2 fruit fly cellular contexts compared by ENCODE assay signal in the genomic region with DNA sequence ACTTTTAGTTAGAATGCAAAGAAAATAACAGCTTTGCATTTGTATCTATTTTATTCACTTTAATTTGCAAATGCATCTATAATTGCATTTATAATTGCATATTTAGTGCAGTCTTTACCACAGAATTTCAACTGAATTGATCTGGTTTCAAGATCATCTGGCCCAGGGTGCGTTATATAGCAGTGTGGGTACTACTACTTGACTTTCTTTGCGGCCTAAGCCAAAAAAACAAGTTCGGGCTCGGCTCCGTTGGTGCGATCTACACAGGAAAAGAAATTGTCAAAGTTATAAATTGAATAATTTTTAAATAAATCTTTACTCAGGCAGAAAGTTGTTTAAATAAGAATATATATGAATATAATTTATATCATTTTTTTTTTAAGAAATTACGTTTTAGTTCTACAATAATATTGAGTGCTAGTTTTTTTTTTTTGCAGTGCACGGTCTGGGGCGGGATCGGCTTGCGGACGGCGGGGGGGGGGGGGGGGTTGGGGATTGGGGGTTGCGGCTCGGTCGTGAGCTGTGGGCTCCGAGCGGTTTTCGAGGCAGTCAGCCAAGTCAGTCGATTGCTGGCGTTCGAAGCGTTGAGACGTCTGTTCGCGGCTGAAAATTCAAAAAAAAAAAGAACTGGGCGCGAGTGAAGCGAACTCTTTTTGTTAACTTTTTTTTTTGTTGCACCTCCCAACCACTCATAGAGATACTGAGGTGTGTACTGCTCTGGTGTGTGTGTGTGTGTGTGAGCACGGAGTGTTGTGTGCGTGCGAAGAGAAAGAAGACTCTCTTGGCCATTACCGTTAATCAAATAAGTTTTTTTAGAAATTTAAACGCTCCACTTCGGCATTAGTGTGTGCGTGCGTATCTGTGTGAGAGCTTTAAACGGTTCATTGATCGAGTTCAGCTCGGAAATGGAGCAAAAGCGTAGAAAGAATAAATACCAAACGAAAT.
TF ChIP-seq lines count a peak whose summit lies in the region.

No protein-coding gene starts in this region.

TF ChIP-seq in whole organism, embryonic, 481 proteins besides CTCF, POLR2A, EP300 and RAD21 (continued from another document and continues in another):
- TF ChIP-seq phol (tag; optimal IDR thresholded peaks at IDR 0.05; lab: Kevin White, UChicago) (peak; percentile 81), br (optimal IDR thresholded peaks at IDR 0.05; lab: Kevin White, UChicago) (no peak), Xbp1 (GFP tag; optimal IDR thresholded peaks at IDR 0.05; lab: Kevin White, UChicago) (peak; percentile 62), Jarid2 (GFP tag; optimal IDR thresholded peaks at IDR 0.05; lab: Kevin White, UChicago) (peak; percentile 87), CG1529 (GFP tag; optimal IDR thresholded peaks at IDR 0.05; lab: Kevin White, UChicago) (peak; percentile 57), emc (GFP tag; optimal IDR thresholded peaks at IDR 0.05; lab: Kevin White, UChicago) (no peak), gt (GFP tag; IDR thresholded peaks at IDR 0.05; lab: Robert Waterston, UW) (peak; percentile 17; the same call in 1 of the 2 replicates), CG15269 (tag; optimal IDR thresholded peaks at IDR 0.05; lab: Kevin White, UChicago) (peak; percentile 87), grau (tag; optimal IDR thresholded peaks at IDR 0.05; lab: Kevin White, UChicago) (peak; percentile 77), dimm (GFP tag; IDR thresholded peaks at IDR 0.05; lab: Robert Waterston, UW) (peak; percentile 69), CG30020 (tag; optimal IDR thresholded peaks at IDR 0.05; lab: Kevin White, UChicago) (peak; percentile 50), gcm2 (GFP tag; optimal IDR thresholded peaks at IDR 0.05; lab: Kevin White, UChicago) (peak; percentile 43), YL-1 (GFP tag; optimal IDR thresholded peaks at IDR 0.05; lab: Kevin White, UChicago) (peak; percentile 37), CG30403 (GFP tag; optimal IDR thresholded peaks at IDR 0.05; lab: Kevin White, UChicago) (peak; percentile 73), CG3995 (GFP tag; optimal IDR thresholded peaks at IDR 0.05; lab: Kevin White, UChicago) (no peak), CG9876 (GFP tag; optimal IDR thresholded peaks at IDR 0.05; lab: Kevin White, UChicago) (no peak), crp (GFP tag; optimal IDR thresholded peaks at IDR 0.05; lab: Kevin White, UChicago) (peak in 1 of 2 experiments; percentile 11), peb (GFP tag; IDR thresholded peaks at IDR 0.05; lab: Robert Waterston, UW) (no peak; the same call in 1 of the 2 replicates), NK7.1 (GFP tag; optimal IDR thresholded peaks at IDR 0.05; lab: Kevin White, UChicago) (no peak), CG31224 (GFP tag; IDR thresholded peaks at IDR 0.05; lab: Robert Waterston, UW) (peak; percentile 77), tap (tag; optimal IDR thresholded peaks at IDR 0.05; lab: Kevin White, UChicago) (peak; percentile 65), Dfd (GFP tag; optimal IDR thresholded peaks at IDR 0.05; lab: Kevin White, UChicago) (no peak), unpg (GFP tag; optimal IDR thresholded peaks at IDR 0.05; lab: Kevin White, UChicago) (peak; percentile 86), CG34224 (GFP tag; IDR thresholded peaks at IDR 0.05; lab: Robert Waterston, UW; ENCODE audit: partially characterized antibody) (no peak), Hsf (GFP tag; optimal IDR thresholded peaks at IDR 0.05; lab: Kevin White, UChicago) (peak; percentile 11), cas (GFP tag; IDR thresholded peaks at IDR 0.05; lab: Robert Waterston, UW) (peak; percentile 38; the same call in 1 of the 2 replicates), Med (GFP tag; lab: Kevin White, UChicago) (peak; percentile 54), NFAT (GFP tag; IDR thresholded peaks at IDR 0.05; lab: Robert Waterston, UW) (peak; percentile 66), CG11093 (GFP tag; IDR thresholded peaks at IDR 0.05; lab: Robert Waterston, UW) (no peak; the same call in none of the 3 replicates), Six4 (GFP tag; optimal IDR thresholded peaks at IDR 0.05; lab: Kevin White, UChicago) (peak; percentile 64), zen2 (GFP tag; IDR thresholded peaks at IDR 0.05; lab: Robert Waterston, UW; ENCODE audit: partially characterized antibody) (no peak), zfh1 (GFP tag; IDR thresholded peaks at IDR 0.05; lab: Robert Waterston, UW) (peak; percentile 71; the same call in 2 of the 3 replicates), ash1 (GFP tag; optimal IDR thresholded peaks at IDR 0.05; lab: Kevin White, UChicago) (no peak), Rfx (GFP tag; IDR thresholded peaks at IDR 0.05; lab: Robert Waterston, UW) (peak; percentile 86), gro (GFP tag; optimal IDR thresholded peaks at IDR 0.05; lab: Kevin White, UChicago) (no peak), corto (GFP tag; optimal IDR thresholded peaks at IDR 0.05; lab: Kevin White, UChicago) (peak; percentile 67), CG10321 (GFP tag; IDR thresholded peaks at IDR 0.05; lab: Robert Waterston, UW) (0 out of 2 replicates have a peak, but pooled peaks have one; percentile 43), Mad (GFP tag; optimal IDR thresholded peaks at IDR 0.05; lab: Kevin White, UChicago) (no peak), vvl (GFP tag; IDR thresholded peaks at IDR 0.05; lab: Robert Waterston, UW) (peak; percentile 89), HmgZ (tag; optimal IDR thresholded peaks at IDR 0.05; lab: Kevin White, UChicago) (peak; percentile 59), lbe (GFP tag; optimal IDR thresholded peaks at IDR 0.05; lab: Kevin White, UChicago) (peak; percentile 21), bab2 (GFP tag; optimal IDR thresholded peaks at IDR 0.05; lab: Kevin White, UChicago) (no peak), hkb (optimal IDR thresholded peaks at IDR 0.05; lab: Kevin White, UChicago) (no peak), hkb (GFP tag; IDR thresholded peaks at IDR 0.05; lab: Robert Waterston, UW) (peak; percentile 83), CG11398 (GFP tag; optimal IDR thresholded peaks at IDR 0.05; lab: Kevin White, UChicago) (no peak), CG33213 (GFP tag; optimal IDR thresholded peaks at IDR 0.05; lab: Kevin White, UChicago) (no peak), ranshi (GFP tag; IDR thresholded peaks at IDR 0.05; lab: Robert Waterston, UW) (peak; percentile 78), MESR4 (GFP tag; optimal IDR thresholded peaks at IDR 0.05; lab: Kevin White, UChicago) (no peak), unc-4 (GFP tag; IDR thresholded peaks at IDR 0.05; lab: Robert Waterston, UW; ENCODE audit: partially characterized antibody) (no peak), CG15696 (tag; optimal IDR thresholded peaks at IDR 0.05; lab: Kevin White, UChicago) (peak; percentile 77), oc (tag; optimal IDR thresholded peaks at IDR 0.05; lab: Kevin White, UChicago) (peak; percentile 74), kni (GFP tag; optimal IDR thresholded peaks at IDR 0.05; lab: Kevin White, UChicago) (peak; percentile 59), Sox100B (GFP tag; optimal IDR thresholded peaks at IDR 0.05; lab: Kevin White, UChicago) (peak; percentile 80), hb (GFP tag; IDR thresholded peaks at IDR 0.05; lab: Robert Waterston, UW; ENCODE audit: partially characterized antibody) (no peak), dati (GFP tag; IDR thresholded peaks at IDR 0.05; lab: Robert Waterston, UW) (no peak), ems (GFP tag; optimal IDR thresholded peaks at IDR 0.05; lab: Kevin White, UChicago) (no peak), CG4617 (GFP tag; optimal IDR thresholded peaks at IDR 0.05; lab: Kevin White, UChicago; ENCODE audit: borderline replicate concordance) (peak; percentile 5), CG4404 (GFP tag; IDR thresholded peaks at IDR 0.05; lab: Robert Waterston, UW) (peak; percentile 70), Bgb (GFP tag; IDR thresholded peaks at IDR 0.05; lab: Robert Waterston, UW; ENCODE audit: partially characterized antibody) (peak; percentile 36; the same call in 1 of the 2 replicates)

TF ChIP-seq in whole organism, prepupa, 60 proteins besides CTCF, POLR2A, EP300 and RAD21 (continued from another document):
- TF ChIP-seq CG32006 (GFP tag; optimal IDR thresholded peaks at IDR 0.05; lab: Kevin White, UChicago) (peak; percentile 88), CG6808 (GFP tag; optimal IDR thresholded peaks at IDR 0.05; lab: Kevin White, UChicago) (peak; percentile 87), CG10669 (GFP tag; optimal IDR thresholded peaks at IDR 0.05; lab: Kevin White, UChicago) (peak; percentile 69), Hr39 (GFP tag; optimal IDR thresholded peaks at IDR 0.05; lab: Kevin White, UChicago) (peak; percentile 71), CG6276 (GFP tag; optimal IDR thresholded peaks at IDR 0.05; lab: Kevin White, UChicago) (peak; percentile 82), CG8319 (GFP tag; optimal IDR thresholded peaks at IDR 0.05; lab: Kevin White, UChicago) (peak; percentile 56), cyc (GFP tag; optimal IDR thresholded peaks at IDR 0.05; lab: Kevin White, UChicago) (peak; percentile 71), fd59A (GFP tag; optimal IDR thresholded peaks at IDR 0.05; lab: Kevin White, UChicago) (peak; percentile 53), CG1621 (tag; optimal IDR thresholded peaks at IDR 0.05; lab: Kevin White, UChicago) (peak; percentile 71), CG10631 (GFP tag; optimal IDR thresholded peaks at IDR 0.05; lab: Kevin White, UChicago) (peak; percentile 86), CG6854 (GFP tag; optimal IDR thresholded peaks at IDR 0.05; lab: Kevin White, UChicago) (peak; percentile 83), CG15336 (GFP tag; IDR thresholded peaks at IDR 0.05; lab: Robert Waterston, UW) (peak; percentile 84)
